Worm (Caenorhabditis elegans) whole organism, young adult: Measurements from ENCODE around the gene F56C9.8.

ENCODE experiments used
- B0035.1 ChIP-seq: sonication (generic microtip); optimal IDR thresholded peaks from 2 replicates; lab custom pipeline; 2016; ENCODE audit warnings: missing genetic modification characterization, mild to moderate bottlenecking, missing compliant biosample characterization, missing genotype, missing genetic modification reagents
- C06A6.2 ChIP-seq: fragments of 200-800 bp; sonication (Bioruptor generic); conservative IDR thresholded peaks from 2 replicates; pipeline ENCODE4 v1.3.6; 2022; ENCODE audit warnings: missing genetic modification characterization, missing compliant biosample characterization
- D2030.7 ChIP-seq: fragments of 200-800 bp; sonication (Bioruptor generic); IDR thresholded peaks from 2 replicates; pipeline ENCODE4 v1.3.6; 2022; ENCODE audit warnings: missing genetic modification reagents, missing genetic modification characterization, missing compliant biosample characterization
- F33H1.4 ChIP-seq: fragments of 200-800 bp; sonication (Bioruptor generic); IDR thresholded peaks from 2 replicates; pipeline ENCODE4 v1.3.6; 2022; ENCODE audit warnings: missing genetic modification reagents, missing genetic modification characterization, missing compliant biosample characterization
- F39B2.1 ChIP-seq: fragments of 200-800 bp; sonication (Bioruptor generic); IDR thresholded peaks from 2 replicates; pipeline ENCODE4 v1.3.6; 2022; ENCODE audit warnings: missing genetic modification reagents, missing genetic modification characterization, missing compliant biosample characterization
- F49E8.2 ChIP-seq: sonication (generic microtip); optimal IDR thresholded peaks from 3 replicates; lab custom pipeline; 2017; ENCODE audit warnings: missing genetic modification characterization, mild to moderate bottlenecking, missing compliant biosample characterization, antibody characterized with exemption, moderate library complexity; ENCODE audit not compliant: insufficient read depth
- F52B5.7 ChIP-seq: sonication (generic microtip); optimal IDR thresholded peaks from 2 replicates; lab custom pipeline; 2016; ENCODE audit warnings: mild to moderate bottlenecking, missing genetic modification characterization, missing compliant biosample characterization
- F55B11.4 ChIP-seq: sonication (generic microtip); optimal IDR thresholded peaks from 2 replicates; lab custom pipeline; 2016; ENCODE audit warnings: missing compliant biosample characterization, missing genetic modification characterization, borderline replicate concordance; ENCODE audit not compliant: insufficient read depth
- F57A8.1 ChIP-seq: fragments of 200-800 bp; sonication (Bioruptor generic); optimal IDR thresholded peaks from 2 replicates; lab custom pipeline; 2018; ENCODE audit warnings: mild to moderate bottlenecking, missing genetic modification characterization, moderate library complexity, missing compliant biosample characterization
- Y56A3A.18 ChIP-seq: fragments of 200-800 bp; sonication (Bioruptor generic); IDR thresholded peaks from 2 replicates; pipeline ENCODE4 v1.3.6; 2022; ENCODE audit warnings: missing genetic modification reagents, missing genetic modification characterization, missing compliant biosample characterization
- Y79H2A.3 ChIP-seq: fragments of 200-800 bp; sonication (Bioruptor generic); conservative IDR thresholded peaks from 2 replicates; pipeline ENCODE4 v1.3.6; 2022; ENCODE audit warnings: missing genetic modification reagents, missing genetic modification characterization, missing compliant biosample characterization
- ZK185.1 ChIP-seq: sonication (generic microtip); optimal IDR thresholded peaks from 2 replicates; lab custom pipeline; 2016; ENCODE audit warnings: mild to moderate bottlenecking, missing genetic modification characterization, missing compliant biosample characterization; ENCODE audit not compliant: poor library complexity, severe bottlenecking
- aptf-2 ChIP-seq: fragments of 200-800 bp; sonication (Bioruptor generic); conservative IDR thresholded peaks from 2 replicates; pipeline ENCODE4 v1.3.6; 2022; ENCODE audit warnings: missing genetic modification reagents, missing genetic modification characterization, missing compliant biosample characterization
- attf-6 ChIP-seq: fragments of 200-800 bp; sonication (Bioruptor generic); IDR thresholded peaks from 2 replicates; pipeline ENCODE4 v1.3.6; 2022; ENCODE audit warnings: missing genetic modification reagents, missing genetic modification characterization, missing compliant biosample characterization
- bed-1 ChIP-seq: fragments of 200-800 bp; sonication (Bioruptor generic); IDR thresholded peaks from 2 replicates; pipeline ENCODE4 v1.3.6; 2022; ENCODE audit warnings: missing genetic modification reagents, missing genetic modification characterization, missing compliant biosample characterization
- ceh-100 ChIP-seq: fragments of 200-800 bp; sonication (Bioruptor generic); IDR thresholded peaks from 2 replicates; pipeline ENCODE4 v1.3.6; 2022; ENCODE audit warnings: missing genetic modification reagents, missing genetic modification characterization, missing compliant biosample characterization
- ekl-4 ChIP-seq: fragments of 200-800 bp; sonication (Bioruptor generic); IDR thresholded peaks from 2 replicates; pipeline ENCODE4 v1.3.6; 2022; ENCODE audit warnings: missing genetic modification reagents, missing genetic modification characterization, missing compliant biosample characterization
- him-1 ChIP-seq: sonication (generic microtip); optimal IDR thresholded peaks from 2 replicates; lab custom pipeline; 2016; ENCODE audit warnings: missing genotype, missing genetic modification reagents, missing genetic modification characterization, missing compliant biosample characterization
- hlh-12 ChIP-seq: sonication (generic microtip); optimal IDR thresholded peaks from 2 replicates; lab custom pipeline; 2016; ENCODE audit warnings: missing genetic modification characterization, missing compliant biosample characterization
- hlh-26 ChIP-seq: fragments of 200-800 bp; sonication (Bioruptor generic); conservative IDR thresholded peaks from 2 replicates; pipeline ENCODE4 v1.3.6; 2022; ENCODE audit warnings: missing genetic modification reagents, missing genetic modification characterization, missing compliant biosample characterization
- hmg-20 ChIP-seq: fragments of 200-800 bp; sonication (Bioruptor generic); IDR thresholded peaks from 2 replicates; pipeline ENCODE4 v1.3.6; 2022; ENCODE audit warnings: missing genetic modification reagents, missing genetic modification characterization, missing compliant biosample characterization
- hrde-1 ChIP-seq: sonication (generic microtip); optimal IDR thresholded peaks from 2 replicates; lab custom pipeline; 2016; ENCODE audit warnings: missing genetic modification characterization, mild to moderate bottlenecking, missing compliant biosample characterization, moderate library complexity, missing genotype, missing genetic modification reagents, borderline replicate concordance
- hsf-1 ChIP-seq: fragments of 200-800 bp; sonication (Bioruptor generic); IDR thresholded peaks from 2 replicates; pipeline ENCODE4 v1.3.6; 2022; ENCODE audit warnings: missing genetic modification reagents, missing genetic modification characterization, missing compliant biosample characterization
- let-526 ChIP-seq: fragments of 200-800 bp; sonication (Bioruptor generic); IDR thresholded peaks from 2 replicates; pipeline ENCODE4 v1.3.6; 2022; ENCODE audit warnings: missing genetic modification reagents, missing genetic modification characterization, missing compliant biosample characterization
- lin-35 ChIP-seq, 3 experiments: fragments of 150-350 bp in 2 of 3; sonication (generic microtip) in 1 of 3; optimal IDR thresholded peaks; 2 replicates each; lab custom pipeline; 2014 to 2018; ENCODE audit warnings: missing biosample characterization in 3 of 3, missing genetic modification characterization in 3 of 3, missing genetic modification reagents in 3 of 3
- lsl-1 ChIP-seq: fragments of 200-800 bp; sonication (Bioruptor generic); optimal IDR thresholded peaks from 2 replicates; lab custom pipeline; 2018; ENCODE audit warnings: mild to moderate bottlenecking, missing genetic modification characterization, moderate library complexity, missing compliant biosample characterization
- madf-10 ChIP-seq: sonication (generic microtip); optimal IDR thresholded peaks from 2 replicates; lab custom pipeline; 2016; ENCODE audit warnings: mild to moderate bottlenecking, missing genetic modification characterization, missing compliant biosample characterization
- madf-3 ChIP-seq: fragments of 200-800 bp; sonication (Bioruptor generic); IDR thresholded peaks from 2 replicates; pipeline ENCODE4 v1.3.6; 2022; ENCODE audit warnings: missing genetic modification reagents, missing genetic modification characterization, missing compliant biosample characterization
- madf-6 ChIP-seq: fragments of 200-800 bp; sonication (Bioruptor generic); IDR thresholded peaks from 2 replicates; pipeline ENCODE4 v1.3.6; 2022; ENCODE audit warnings: missing genetic modification reagents, missing genetic modification characterization, missing compliant biosample characterization
- madf-8 ChIP-seq: fragments of 200-800 bp; sonication (Bioruptor generic); conservative IDR thresholded peaks from 2 replicates; pipeline ENCODE4 v1.3.6; 2022; ENCODE audit warnings: missing genetic modification reagents, missing genetic modification characterization, missing compliant biosample characterization
- mel-28 ChIP-seq: sonication (generic microtip); optimal IDR thresholded peaks from 2 replicates; lab custom pipeline; 2016; ENCODE audit warnings: borderline replicate concordance, mild to moderate bottlenecking, missing genetic modification characterization, missing compliant biosample characterization
- mes-4 ChIP-seq: sonication (generic microtip); optimal IDR thresholded peaks from 2 replicates; lab custom pipeline; 2016; ENCODE audit warnings: missing genotype, missing genetic modification characterization, missing compliant biosample characterization
- nfya-1 ChIP-seq: sonication (generic microtip); optimal IDR thresholded peaks from 2 replicates; lab custom pipeline; 2017; ENCODE audit warnings: antibody characterized with exemption, missing compliant biosample characterization, missing genetic modification characterization, borderline replicate concordance; ENCODE audit not compliant: insufficient read depth
- nfyb-1 ChIP-seq: fragments of 200-800 bp; sonication (Bioruptor generic); IDR thresholded peaks from 2 replicates; pipeline ENCODE4 v1.3.6; 2022; ENCODE audit warnings: missing genetic modification reagents, missing genetic modification characterization, missing compliant biosample characterization
- nhr-120 ChIP-seq: fragments of 200-800 bp; sonication (Bioruptor generic); IDR thresholded peaks from 2 replicates; pipeline ENCODE4 v1.3.6; 2022; ENCODE audit warnings: missing genetic modification characterization, missing compliant biosample characterization
- repo-1 ChIP-seq: sonication (generic microtip); optimal IDR thresholded peaks from 2 replicates; lab custom pipeline; 2017; ENCODE audit warnings: mild to moderate bottlenecking, missing genetic modification characterization, missing compliant biosample characterization
- sea-2 ChIP-seq: fragments of 200-800 bp; sonication (Bioruptor generic); IDR thresholded peaks from 2 replicates; pipeline ENCODE4 v1.3.6; 2022; ENCODE audit warnings: missing genetic modification characterization, missing compliant biosample characterization
- snpc-4 ChIP-seq, 5 experiments: fragments of 150-350 bp in 1 of 5; sonication (generic microtip) in 4 of 5; optimal IDR thresholded peaks; 2 replicates each; lab custom pipeline; 2014 to 2018; ENCODE audit warnings: missing genetic modification characterization in 5 of 5, missing biosample characterization in 3 of 5, antibody characterized with exemption in 2 of 5, mild to moderate bottlenecking in 2 of 5, missing compliant biosample characterization in 2 of 5, missing genotype in 2 of 5, moderate library complexity in 2 of 5, missing genetic modification reagents in 1 of 5
- somi-1 ChIP-seq: fragments of 200-800 bp; sonication (Bioruptor generic); optimal IDR thresholded peaks from 2 replicates; lab custom pipeline; 2018; ENCODE audit warnings: mild to moderate bottlenecking, missing genetic modification characterization, missing compliant biosample characterization
- unc-62 ChIP-seq: fragments of 150-350 bp; optimal IDR thresholded peaks from 2 replicates; lab custom pipeline; 2014; ENCODE audit warnings: missing biosample characterization, missing genetic modification reagents, missing genetic modification characterization
- xnd-1 ChIP-seq: sonication (generic microtip); optimal IDR thresholded peaks from 2 replicates; lab custom pipeline; 2016; ENCODE audit warnings: missing genotype, missing genetic modification reagents, missing genetic modification characterization, missing compliant biosample characterization
- zfh-2 ChIP-seq: fragments of 200-800 bp; sonication (Bioruptor generic); conservative IDR thresholded peaks from 2 replicates; pipeline ENCODE4 v1.3.6; 2022; ENCODE audit warnings: missing genetic modification reagents, missing genetic modification characterization, missing compliant biosample characterization
- ztf-18 ChIP-seq: sonication (generic microtip); optimal IDR thresholded peaks from 2 replicates; lab custom pipeline; 2016; ENCODE audit warnings: missing genotype, mild to moderate bottlenecking, missing genetic modification characterization, missing compliant biosample characterization
- ztf-6 ChIP-seq: fragments of 200-800 bp; sonication (Bioruptor generic); IDR thresholded peaks from 2 replicates; pipeline ENCODE4 v1.3.6; 2022; ENCODE audit warnings: missing genetic modification reagents, missing genetic modification characterization, missing compliant biosample characterization

F56C9.8 gene

ce11 chrIII:7310662-7311340 lies 8.5 kb downstream of the F56C9.8 start, which contains the start of the genes F56C9.6 and F56C9.3 (continued):
- TF ChIP-seq madf-3 (GFP tag; lab: Robert Waterston, UW) (0 out of 2 replicates have a peak, but pooled peaks have one; percentile 23), madf-8 (GFP tag; lab: Robert Waterston, UW) (peak; percentile 66), lin-35 (GFP tag; optimal IDR thresholded peaks at IDR 0.05; lab: Kevin White, UChicago) (no peak), madf-10 (tag; lab: Kevin White, UChicago) (no peak), F55B11.4 (no peak), nfyb-1 (GFP tag; lab: Robert Waterston, UW) (no peak), hrde-1 (tag; lab: Kevin White, UChicago) (no peak), repo-1 (tag; lab: Kevin White, UChicago) (no peak), xnd-1 (tag; lab: Kevin White, UChicago) (peak; percentile 74), B0035.1 (tag; lab: Kevin White, UChicago) (no peak), sea-2 (GFP tag; lab: Robert Waterston, UW) (no peak), F33H1.4 (GFP tag; lab: Robert Waterston, UW) (peak; percentile 95), D2030.7 (GFP tag; lab: Robert Waterston, UW) (peak; percentile 79), nhr-120 (no peak), nfya-1 (tag; lab: Kevin White, UChicago) (no peak)

- TF ChIP-seq C06A6.2 (GFP tag; lab: Robert Waterston, UW) = no peak
- TF ChIP-seq hsf-1 (GFP tag; lab: Robert Waterston, UW) = peak; percentile 52; the same call in 1 of the 2 replicates
- TF ChIP-seq zfh-2 = no peak
- TF ChIP-seq Y56A3A.18 (GFP tag; lab: Robert Waterston, UW) = no peak
- TF ChIP-seq let-526 = no peak
- no peak for TF ChIP-seq D2030.7 (GFP tag; lab: Robert Waterston, UW)
- TF ChIP-seq somi-1 (GFP tag; lab: Kevin White, UChicago) = no peak
- TF ChIP-seq him-1 = peak; percentile 97
- TF ChIP-seq ekl-4 (GFP tag; lab: Robert Waterston, UW) = no peak
- TF ChIP-seq mel-28 (tag; lab: Kevin White, UChicago) = no peak
- no peak for TF ChIP-seq nhr-120
- TF ChIP-seq snpc-4 (GFP tag; optimal IDR thresholded peaks at IDR 0.05; lab: Kevin White, UChicago) = no peak
- TF ChIP-seq snpc-4 (tag; optimal IDR thresholded peaks at IDR 0.05; lab: Kevin White, UChicago) = no peak
- TF ChIP-seq F52B5.7 (tag; lab: Kevin White, UChicago) = peak; percentile 11
- no peak for TF ChIP-seq Y79H2A.3 (GFP tag; lab: Robert Waterston, UW)
- no peak for TF ChIP-seq aptf-2
- TF ChIP-seq F39B2.1 (GFP tag; lab: Robert Waterston, UW) = no peak
- no peak for TF ChIP-seq ztf-6
- TF ChIP-seq ztf-18 (tag; lab: Kevin White, UChicago) = no peak
- peak; percentile 40; the same call in 1 of the 2 replicates for TF ChIP-seq madf-6
- no peak for TF ChIP-seq F57A8.1 (GFP tag; lab: Kevin White, UChicago)
- TF ChIP-seq hlh-26 (GFP tag; lab: Robert Waterston, UW) = no peak
- no peak for TF ChIP-seq ceh-100 (GFP tag; lab: Robert Waterston, UW)
- TF ChIP-seq hlh-12 (tag; lab: Kevin White, UChicago) = no peak
- no peak for TF ChIP-seq ZK185.1 (tag; lab: Kevin White, UChicago)
- no peak for TF ChIP-seq F49E8.2 (tag; lab: Kevin White, UChicago)
- no peak for TF ChIP-seq bed-1
- TF ChIP-seq mes-4 (tag; lab: Kevin White, UChicago) = no peak
- 0 out of 2 replicates have a peak, but pooled peaks have one; percentile 14 for TF ChIP-seq attf-6 (GFP tag; lab: Robert Waterston, UW)
- TF ChIP-seq unc-62 (GFP tag; lab: Kevin White, UChicago) = no peak
- no peak for TF ChIP-seq lsl-1 (GFP tag; lab: Kevin White, UChicago)
- no peak for TF ChIP-seq sea-2 (GFP tag; lab: Robert Waterston, UW)
- TF ChIP-seq hmg-20 = no peak
- no peak for TF ChIP-seq F55B11.4
These were observed 10.7 kb downstream of the F56C9.8 start, which contains the start of gene acbp-4 for ce11 chrIII:7308600-7309109. acbp-4 (minus strand) TSS chrIII:7309109.
